Fruit fly (Drosophila melanogaster) whole organism, embryonic: ENCODE measurements around the gene CG4267.
A peak's percentile ranks its signal among the peaks of the same experiment; 100 is the strongest.

ENCODE experiments used
- Abd-B ChIP-seq: fragments of 200-800 bp; sonication (Bioruptor generic); optimal IDR thresholded peaks from 2 replicates; lab custom pipeline; 2018; ENCODE audit warnings: missing biosample characterization, mild to moderate bottlenecking, missing genetic modification characterization, moderate library complexity
- CG11456 ChIP-seq: fragments of 200-800 bp; sonication (Bioruptor generic); IDR thresholded peaks from 3 replicates; pipeline ENCODE4 v1.3.6; 2022; ENCODE audit warnings: missing biosample characterization, missing genetic modification characterization
- CG11696 ChIP-seq: fragments of 200-800 bp; sonication (Bioruptor generic); IDR thresholded peaks from 2 replicates; pipeline ENCODE4 v1.3.6; 2022; ENCODE audit warnings: missing biosample characterization, missing genetic modification characterization
- CG1233 ChIP-seq: fragments of 200-800 bp; sonication (Bioruptor generic); optimal IDR thresholded peaks from 4 replicates; lab custom pipeline; 2018; ENCODE audit warnings: missing biosample characterization, mild to moderate bottlenecking, missing genetic modification characterization
- CG12769 ChIP-seq: fragments of 200-800 bp; sonication (Bioruptor generic); optimal IDR thresholded peaks from 2 replicates; lab custom pipeline; 2019; ENCODE audit warnings: missing biosample characterization, mild to moderate bottlenecking, missing genetic modification characterization, moderate library complexity
- CG13424 ChIP-seq: fragments of 200-800 bp; sonication (Bioruptor generic); optimal IDR thresholded peaks from 2 replicates; lab custom pipeline; 2019; ENCODE audit warnings: missing biosample characterization, mild to moderate bottlenecking, missing genetic modification characterization, moderate library complexity
- CG17385 ChIP-seq: fragments of 200-800 bp; sonication (Bioruptor generic); optimal IDR thresholded peaks from 3 replicates; lab custom pipeline; 2018; ENCODE audit warnings: missing biosample characterization, mild to moderate bottlenecking, missing genetic modification characterization
- CG30403 ChIP-seq: fragments of 200-800 bp; sonication (Bioruptor generic); optimal IDR thresholded peaks from 3 replicates; lab custom pipeline; 2016; ENCODE audit warnings: missing biosample characterization, missing genetic modification characterization
- CG30431 ChIP-seq: fragments of 200-800 bp; sonication (Bioruptor generic); optimal IDR thresholded peaks from 2 replicates; lab custom pipeline; 2017; ENCODE audit warnings: missing biosample characterization, missing genetic modification characterization
- CG3065 ChIP-seq: fragments of 200-800 bp; sonication (Bioruptor generic); optimal IDR thresholded peaks from 2 replicates; lab custom pipeline; 2016; ENCODE audit warnings: missing biosample characterization, missing genetic modification characterization
- CG31365 ChIP-seq: fragments of 200-800 bp; sonication (Bioruptor generic); optimal IDR thresholded peaks from 2 replicates; lab custom pipeline; 2018; ENCODE audit warnings: missing biosample characterization, mild to moderate bottlenecking, missing genetic modification characterization
- CG33557 ChIP-seq: fragments of 200-800 bp; sonication (Bioruptor generic); optimal IDR thresholded peaks from 2 replicates; lab custom pipeline; 2019; ENCODE audit warnings: missing biosample characterization, mild to moderate bottlenecking, missing genetic modification characterization, moderate library complexity
- CG4282 ChIP-seq: fragments of 200-800 bp; sonication (Bioruptor generic); optimal IDR thresholded peaks from 2 replicates; lab custom pipeline; 2016; ENCODE audit warnings: missing biosample characterization, missing genetic modification characterization
- CG6765 ChIP-seq: fragments of 200-800 bp; sonication (Bioruptor generic); optimal IDR thresholded peaks from 3 replicates; lab custom pipeline; 2017; ENCODE audit warnings: missing biosample characterization, mild to moderate bottlenecking, missing genetic modification characterization
- CG7786 ChIP-seq: fragments of 200-800 bp; sonication (Bioruptor generic); optimal IDR thresholded peaks from 2 replicates; lab custom pipeline; 2016; ENCODE audit warnings: missing biosample characterization, missing genetic modification characterization
- CG8944 ChIP-seq: fragments of 200-800 bp; sonication (Bioruptor generic); optimal IDR thresholded peaks from 3 replicates; lab custom pipeline; 2016; ENCODE audit warnings: missing biosample characterization, missing genetic modification characterization
- CG9437 ChIP-seq: fragments of 200-800 bp; sonication (Bioruptor generic); optimal IDR thresholded peaks from 2 replicates; lab custom pipeline; 2018; ENCODE audit warnings: missing biosample characterization, mild to moderate bottlenecking, missing genetic modification characterization
- Dbx ChIP-seq: fragments of 200-800 bp; sonication (Bioruptor generic); IDR thresholded peaks from 3 replicates; pipeline ENCODE4 v1.3.6; 2022; ENCODE audit warnings: missing biosample characterization, missing genetic modification characterization
- HmgD ChIP-seq: fragments of 200-800 bp; sonication (Bioruptor generic); optimal IDR thresholded peaks from 3 replicates; lab custom pipeline; 2016; ENCODE audit warnings: missing biosample characterization, missing genetic modification characterization
- HmgZ ChIP-seq: fragments of 200-800 bp; sonication (Bioruptor generic); optimal IDR thresholded peaks from 2 replicates; lab custom pipeline; 2018; ENCODE audit warnings: missing biosample characterization, mild to moderate bottlenecking, missing genetic modification characterization
- Hr51 ChIP-seq, 2 experiments: fragments of 200-800 bp; sonication (Bioruptor generic); optimal IDR thresholded peaks; 2 replicates in 1 of 2; 3 replicates in 1 of 2; lab custom pipeline; 2016 to 2018; ENCODE audit warnings: missing biosample characterization in 2 of 2, missing genetic modification characterization in 2 of 2, mild to moderate bottlenecking in 1 of 2, moderate library complexity in 1 of 2
- Meics ChIP-seq: fragments of 200-800 bp; sonication (Bioruptor generic); optimal IDR thresholded peaks from 2 replicates; lab custom pipeline; 2017; ENCODE audit warnings: missing biosample characterization, mild to moderate bottlenecking, missing genetic modification characterization
- Myb ChIP-seq: fragments of 200-800 bp; sonication (Bioruptor generic); optimal IDR thresholded peaks from 2 replicates; lab custom pipeline; 2016; ENCODE audit warnings: missing biosample characterization, missing genetic modification characterization
- Oli ChIP-seq: fragments of 200-800 bp; sonication (Bioruptor generic); optimal IDR thresholded peaks from 2 replicates; lab custom pipeline; 2018; ENCODE audit warnings: missing biosample characterization, mild to moderate bottlenecking, missing genetic modification characterization, moderate library complexity
- Optix ChIP-seq: fragments of 200-800 bp; sonication (Bioruptor generic); IDR thresholded peaks from 3 replicates; pipeline ENCODE4 v1.3.6; 2022; ENCODE audit warnings: missing biosample characterization, missing genetic modification characterization
- Ravus ChIP-seq: fragments of 200-800 bp; sonication (Bioruptor generic); IDR thresholded peaks from 2 replicates; pipeline ENCODE4 v1.3.6; 2022; ENCODE audit warnings: missing biosample characterization, missing genetic modification characterization
- Rfx ChIP-seq: fragments of 200-800 bp; sonication (Bioruptor generic); IDR thresholded peaks from 2 replicates; pipeline ENCODE4 v1.3.6; 2022; ENCODE audit warnings: missing biosample characterization, missing genetic modification characterization
- Rx ChIP-seq: fragments of 200-800 bp; sonication (Bioruptor generic); IDR thresholded peaks from 2 replicates; pipeline ENCODE4 v1.3.6; 2022; ENCODE audit warnings: missing biosample characterization, missing genetic modification characterization
- Sox102F ChIP-seq: fragments of 200-800 bp; sonication (Bioruptor generic); optimal IDR thresholded peaks from 2 replicates; lab custom pipeline; 2018; ENCODE audit warnings: missing biosample characterization, mild to moderate bottlenecking, missing genetic modification characterization, moderate library complexity
- Taf1 ChIP-seq: fragments of 200-800 bp; sonication (Bioruptor generic); IDR thresholded peaks from 2 replicates; pipeline ENCODE4 v1.3.6; 2022; ENCODE audit warnings: missing biosample characterization, missing genetic modification characterization
- Tbp ChIP-seq: fragments of >200 bp; optimal IDR thresholded peaks from 2 replicates; lab custom pipeline; 2018; ENCODE audit warnings: missing biosample characterization, missing genetic modification characterization
- Usf ChIP-seq: fragments of 200-800 bp; sonication (Bioruptor generic); optimal IDR thresholded peaks from 2 replicates; lab custom pipeline; 2017; ENCODE audit warnings: missing genotype, missing biosample characterization, missing genetic modification characterization
- ab ChIP-seq: fragments of 200-800 bp; sonication (Bioruptor generic); optimal IDR thresholded peaks from 2 replicates; lab custom pipeline; 2016; ENCODE audit warnings: missing biosample characterization, missing genetic modification characterization
- chm ChIP-seq: fragments of 200-800 bp; sonication (Bioruptor generic); IDR thresholded peaks from 2 replicates; pipeline ENCODE4 v1.3.6; 2022; ENCODE audit warnings: missing biosample characterization, missing genetic modification characterization
- dati ChIP-seq: fragments of 200-800 bp; sonication (Bioruptor generic); IDR thresholded peaks from 2 replicates; pipeline ENCODE4 v1.3.6; 2022; ENCODE audit warnings: missing biosample characterization, missing genetic modification characterization
- dmrt11E ChIP-seq: fragments of 200-800 bp; sonication (Bioruptor generic); optimal IDR thresholded peaks from 3 replicates; lab custom pipeline; 2018; ENCODE audit warnings: missing biosample characterization, mild to moderate bottlenecking, missing genetic modification characterization, moderate library complexity
- dysf ChIP-seq: fragments of 200-800 bp; sonication (Bioruptor generic); IDR thresholded peaks from 3 replicates; pipeline ENCODE4 v1.3.6; 2022; ENCODE audit warnings: missing biosample characterization, missing genetic modification characterization
- gem ChIP-seq: fragments of 200-800 bp; sonication (Bioruptor generic); optimal IDR thresholded peaks from 2 replicates; lab custom pipeline; 2019; ENCODE audit warnings: missing biosample characterization, mild to moderate bottlenecking, missing genetic modification characterization, moderate library complexity
- gro ChIP-seq: fragments of 200-800 bp; sonication (Bioruptor generic); optimal IDR thresholded peaks from 2 replicates; lab custom pipeline; 2016; ENCODE audit warnings: missing biosample characterization, missing genetic modification characterization
- hbn ChIP-seq: fragments of 200-800 bp; sonication (Bioruptor generic); IDR thresholded peaks from 2 replicates; pipeline ENCODE4 v1.3.6; 2022; ENCODE audit warnings: missing biosample characterization, missing genetic modification characterization; ENCODE audit not compliant: partially characterized antibody
- jing ChIP-seq: fragments of 200-800 bp; sonication (Bioruptor generic); optimal IDR thresholded peaks from 2 replicates; lab custom pipeline; 2018; ENCODE audit warnings: missing biosample characterization, mild to moderate bottlenecking, missing genetic modification characterization
- luna ChIP-seq: fragments of 200-800 bp; sonication (Bioruptor generic); optimal IDR thresholded peaks from 2 replicates; lab custom pipeline; 2016; ENCODE audit warnings: missing biosample characterization, missing genetic modification characterization
- oc ChIP-seq: fragments of 200-800 bp; sonication (Bioruptor generic); optimal IDR thresholded peaks from 2 replicates; lab custom pipeline; 2018; ENCODE audit warnings: missing biosample characterization, mild to moderate bottlenecking, missing genetic modification characterization, moderate library complexity
- pan ChIP-seq, 4 experiments: fragments of >200 bp in 3 of 4; fragments of 200-800 bp in 1 of 4; sonication (Bioruptor generic) in 1 of 4; optimal IDR thresholded peaks in 3 of 4; IDR thresholded peaks in 1 of 4; 2 replicates each; pipeline versions ENCODE4 v1.3.6 to Lab custom; 2017 to 2022; ENCODE audit warnings: missing biosample characterization in 2 of 4, missing genetic modification characterization in 2 of 4, mixed read lengths in 1 of 4
- salm ChIP-seq: fragments of 200-800 bp; sonication (Bioruptor generic); optimal IDR thresholded peaks from 2 replicates; lab custom pipeline; 2018; ENCODE audit warnings: missing biosample characterization, mild to moderate bottlenecking, missing genetic modification characterization
- slbo ChIP-seq: fragments of 200-800 bp; sonication (Bioruptor generic); IDR thresholded peaks from 2 replicates; pipeline ENCODE4 v1.3.6; 2022; ENCODE audit warnings: missing biosample characterization, missing genetic modification characterization
- slou ChIP-seq: fragments of 200-800 bp; sonication (Bioruptor generic); optimal IDR thresholded peaks from 3 replicates; lab custom pipeline; 2016; ENCODE audit warnings: missing biosample characterization, missing genetic modification characterization
- slp2 ChIP-seq: fragments of 200-800 bp; sonication (Bioruptor generic); optimal IDR thresholded peaks from 2 replicates; lab custom pipeline; 2016; ENCODE audit warnings: missing biosample characterization, missing genetic modification characterization
- so ChIP-seq: fragments of 200-800 bp; sonication (Bioruptor generic); IDR thresholded peaks from 3 replicates; pipeline ENCODE4 v1.3.6; 2022; ENCODE audit warnings: missing biosample characterization, missing genetic modification characterization
- toy ChIP-seq: fragments of 200-800 bp; sonication (Bioruptor generic); IDR thresholded peaks from 2 replicates; pipeline ENCODE4 v1.3.6; 2022; ENCODE audit warnings: missing biosample characterization, missing genetic modification characterization
- wor ChIP-seq: fragments of 200-800 bp; sonication (Bioruptor generic); IDR thresholded peaks from 2 replicates; pipeline ENCODE4 v1.3.6; 2022; ENCODE audit warnings: missing biosample characterization, missing genetic modification characterization
- zfh1 ChIP-seq: fragments of 200-800 bp; sonication (Bioruptor generic); IDR thresholded peaks from 3 replicates; pipeline ENCODE4 v1.3.6; 2022; ENCODE audit warnings: missing biosample characterization, missing genetic modification characterization

Gene CG4267

DNA sequence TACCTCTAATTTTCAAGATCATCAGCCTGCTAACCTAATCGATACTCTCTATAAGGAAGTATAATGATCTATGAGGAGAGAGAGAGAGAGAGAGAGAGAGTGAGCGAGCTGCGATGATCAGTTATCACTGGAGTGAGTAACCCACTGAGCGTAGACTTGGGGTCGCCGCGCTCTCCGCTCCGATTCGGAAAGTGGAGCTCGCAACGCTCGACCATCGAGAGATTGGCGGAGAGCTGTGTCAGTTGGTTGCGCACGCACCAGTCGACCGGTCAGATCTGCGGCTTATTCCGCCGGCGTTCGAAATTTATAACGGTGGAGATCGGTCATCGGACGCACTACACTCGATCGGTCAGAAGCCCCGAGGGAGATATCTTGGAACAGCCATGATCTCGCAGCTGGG is at the start of gene CG4267 (continued):
- no peak for TF ChIP-seq CG12769 (tag; lab: Kevin White, UChicago)
- TF ChIP-seq chm (GFP tag; lab: Robert Waterston, UW): peak; percentile 60
- no peak for TF ChIP-seq CG7786 (GFP tag; lab: Kevin White, UChicago)
- no peak for TF ChIP-seq CG30403 (GFP tag; lab: Kevin White, UChicago)
- TF ChIP-seq dati (GFP tag; lab: Robert Waterston, UW): no peak
- no peak for TF ChIP-seq Usf (GFP tag; lab: Kevin White, UChicago)
- TF ChIP-seq CG11456 (GFP tag; lab: Robert Waterston, UW): 0 out of 3 replicates have a peak, but pooled peaks have one; percentile 35
- no peak for TF ChIP-seq gem (tag; lab: Kevin White, UChicago)
- no peak for TF ChIP-seq Taf1 (GFP tag; lab: Robert Waterston, UW)
- TF ChIP-seq Ravus: no peak
- no peak for TF ChIP-seq CG8944 (GFP tag; lab: Kevin White, UChicago)
- no peak for TF ChIP-seq CG31365 (tag; lab: Kevin White, UChicago)
- TF ChIP-seq CG4282: no peak
- no peak for TF ChIP-seq CG6765 (GFP tag; lab: Kevin White, UChicago)
- TF ChIP-seq CG30431: no peak
- TF ChIP-seq slou (GFP tag; lab: Kevin White, UChicago): no peak
- no peak for TF ChIP-seq CG3065 (GFP tag; lab: Kevin White, UChicago)
- no peak for TF ChIP-seq salm (tag; lab: Kevin White, UChicago)
- peak; percentile 40 for TF ChIP-seq gro (GFP tag; lab: Kevin White, UChicago)
- TF ChIP-seq so: peak; percentile 19; the same call in 1 of the 3 replicates
- TF ChIP-seq slbo (GFP tag; lab: Robert Waterston, UW): 0 out of 2 replicates have a peak, but pooled peaks have one; percentile 24
- no peak for TF ChIP-seq pan (optimal IDR thresholded peaks at IDR 0.05; lab: Kevin White, UChicago)
- peak in 1 of 2 experiments; percentile 10 for TF ChIP-seq pan (GFP tag; optimal IDR thresholded peaks at IDR 0.05 in 1 of 2, IDR thresholded peaks at IDR 0.05 in 1 of 2)
- no peak for TF ChIP-seq Sox102F (GFP tag; lab: Kevin White, UChicago)
- no peak for TF ChIP-seq dmrt11E (tag; lab: Kevin White, UChicago)
- no peak for TF ChIP-seq HmgD
- no peak for TF ChIP-seq Optix (GFP tag; lab: Robert Waterston, UW)
- no peak for TF ChIP-seq luna (GFP tag; lab: Kevin White, UChicago)
- no peak for TF ChIP-seq Tbp (GFP tag; lab: Kevin White, UChicago)
- TF ChIP-seq CG17385 (GFP tag; lab: Kevin White, UChicago): no peak
- TF ChIP-seq wor (GFP tag; lab: Robert Waterston, UW): no peak
- no peak for TF ChIP-seq dysf (GFP tag; lab: Robert Waterston, UW)
- no peak for TF ChIP-seq Hr51 (GFP tag; optimal IDR thresholded peaks at IDR 0.05; lab: Kevin White, UChicago)
- TF ChIP-seq hbn: peak; percentile 50
- no peak for TF ChIP-seq jing (GFP tag; lab: Kevin White, UChicago)
- TF ChIP-seq CG11696 (GFP tag; lab: Robert Waterston, UW): no peak
- peak; percentile 27; the same call in 1 of the 3 replicates for TF ChIP-seq Dbx
- TF ChIP-seq Abd-B (GFP tag; lab: Kevin White, UChicago): no peak
- no peak for TF ChIP-seq Rx (GFP tag; lab: Robert Waterston, UW)
- TF ChIP-seq CG9437 (GFP tag; lab: Kevin White, UChicago): no peak
- no peak for TF ChIP-seq Oli (tag; lab: Kevin White, UChicago)
- no peak for TF ChIP-seq oc (tag; lab: Kevin White, UChicago)
- no peak for TF ChIP-seq ab (GFP tag; lab: Kevin White, UChicago)
- no peak for TF ChIP-seq CG1233 (GFP tag; lab: Kevin White, UChicago)
- no peak for TF ChIP-seq HmgZ (tag; lab: Kevin White, UChicago)
- peak; percentile 32; the same call in 1 of the 2 replicates for TF ChIP-seq Rfx (GFP tag; lab: Robert Waterston, UW)
- no peak for TF ChIP-seq slp2
- TF ChIP-seq Meics: no peak
- no peak for TF ChIP-seq Myb (GFP tag; lab: Kevin White, UChicago)
- TF ChIP-seq CG13424 (tag; lab: Kevin White, UChicago): no peak
- TF ChIP-seq toy: no peak
- no peak for TF ChIP-seq CG33557 (GFP tag; lab: Kevin White, UChicago)
- TF ChIP-seq zfh1 (GFP tag; lab: Robert Waterston, UW): 0 out of 3 replicates have a peak, but pooled peaks have one; percentile 43
